Fruit fly (Drosophila melanogaster) whole organism, adult: ENCODE data around the gene yellow-k.

Experiments used
- CG11617 ChIP-seq: fragments of 200-800 bp; sonication (Bioruptor generic); optimal IDR thresholded peaks from 2 replicates; lab custom pipeline; 2017; ENCODE audit warnings: mild to moderate bottlenecking, missing biosample characterization, missing genetic modification reagents, missing genetic modification characterization
- CG12768 ChIP-seq: fragments of 200-800 bp; sonication (Bioruptor generic); optimal IDR thresholded peaks from 2 replicates; lab custom pipeline; 2017; ENCODE audit warnings: missing biosample characterization, missing genetic modification characterization, mild to moderate bottlenecking, moderate library complexity, missing genetic modification reagents
- CG14711 ChIP-seq: fragments of 200-800 bp; sonication (Bioruptor generic); optimal IDR thresholded peaks from 2 replicates; lab custom pipeline; 2018; ENCODE audit warnings: missing biosample characterization, mild to moderate bottlenecking, missing genetic modification characterization, moderate library complexity
- CG1620 ChIP-seq: fragments of 200-800 bp; sonication (Bioruptor generic); optimal IDR thresholded peaks from 2 replicates; lab custom pipeline; 2016; ENCODE audit warnings: missing biosample characterization, missing genetic modification characterization
- CG33017 ChIP-seq: fragments of 200-800 bp; sonication (Bioruptor generic); optimal IDR thresholded peaks from 2 replicates; lab custom pipeline; 2018; ENCODE audit warnings: missing biosample characterization, mild to moderate bottlenecking, missing genetic modification characterization, moderate library complexity
- CG5204 ChIP-seq: fragments of 200-800 bp; sonication (Bioruptor generic); optimal IDR thresholded peaks from 2 replicates; lab custom pipeline; 2016; ENCODE audit warnings: missing biosample characterization, missing genetic modification characterization
- CG7045 ChIP-seq: fragments of 200-800 bp; sonication (Bioruptor generic); optimal IDR thresholded peaks from 2 replicates; lab custom pipeline; 2017; ENCODE audit warnings: missing biosample characterization, mild to moderate bottlenecking, missing genetic modification characterization
- CG7101 ChIP-seq: fragments of 200-800 bp; sonication (Bioruptor generic); optimal IDR thresholded peaks from 2 replicates; lab custom pipeline; 2018; ENCODE audit warnings: missing biosample characterization, mild to moderate bottlenecking, missing genetic modification characterization, moderate library complexity
- Clk ChIP-seq: fragments of 200-800 bp; sonication (Bioruptor generic); optimal IDR thresholded peaks from 2 replicates; lab custom pipeline; 2017; ENCODE audit warnings: missing biosample characterization, missing genetic modification characterization
- Crg-1 ChIP-seq: fragments of 200-800 bp; sonication (Bioruptor generic); optimal IDR thresholded peaks from 2 replicates; lab custom pipeline; 2016; ENCODE audit warnings: missing biosample characterization, missing genetic modification characterization
- Hr96 ChIP-seq: fragments of 200-800 bp; sonication (Bioruptor generic); optimal IDR thresholded peaks from 2 replicates; lab custom pipeline; 2016; ENCODE audit warnings: missing biosample characterization, missing genetic modification characterization
- Mnt ChIP-seq: fragments of 200-800 bp; sonication (Bioruptor generic); optimal IDR thresholded peaks from 2 replicates; lab custom pipeline; 2016; ENCODE audit warnings: missing biosample characterization, mild to moderate bottlenecking, missing genetic modification characterization
- bab1 ChIP-seq: fragments of 200-800 bp; sonication (Bioruptor generic); optimal IDR thresholded peaks from 3 replicates; lab custom pipeline; 2019; ENCODE audit warnings: missing biosample characterization, mild to moderate bottlenecking, missing genetic modification characterization, moderate library complexity
- cic ChIP-seq: fragments of 200-800 bp; sonication (Bioruptor generic); optimal IDR thresholded peaks from 2 replicates; lab custom pipeline; 2017; ENCODE audit warnings: missing biosample characterization, mild to moderate bottlenecking, missing genetic modification characterization, moderate library complexity
- cnc ChIP-seq, 2 experiments: fragments of >200 bp; optimal IDR thresholded peaks; 2 replicates each; lab custom pipeline; 2017
- kay ChIP-seq: fragments of 200-800 bp; sonication (Bioruptor generic); peaks from one replicate; lab custom pipeline; 2016; ENCODE audit warnings: missing biosample characterization, missing genetic modification characterization, borderline replicate concordance
- ovo ChIP-seq: fragments of 200-800 bp; sonication (Bioruptor generic); optimal IDR thresholded peaks from 2 replicates; lab custom pipeline; 2016; ENCODE audit warnings: missing biosample characterization, missing genetic modification characterization
- pad ChIP-seq: fragments of 200-800 bp; sonication (Bioruptor generic); optimal IDR thresholded peaks from 3 replicates; lab custom pipeline; 2017; ENCODE audit warnings: missing biosample characterization, missing genetic modification characterization, mild to moderate bottlenecking, moderate library complexity, missing genetic modification reagents
- tj ChIP-seq: fragments of 200-800 bp; sonication (Bioruptor generic); optimal IDR thresholded peaks from 3 replicates; lab custom pipeline; 2017; ENCODE audit warnings: missing biosample characterization, mild to moderate bottlenecking, missing genetic modification characterization, moderate library complexity
- toe ChIP-seq: fragments of 200-800 bp; sonication (Bioruptor generic); optimal IDR thresholded peaks from 2 replicates; lab custom pipeline; 2016; ENCODE audit warnings: missing biosample characterization, missing genetic modification characterization

yellow-k gene

dm6 chr3L:15537916-15538581 is 17.6 kb downstream of the yellow-k start:
- TF ChIP-seq pad (GFP tag; lab: Kevin White, UChicago) (peak; percentile 48), kay (GFP tag; lab: Kevin White, UChicago) (no peak), CG7101 (tag; lab: Kevin White, UChicago) (peak; percentile 49), Hr96 (GFP tag; lab: Kevin White, UChicago) (peak; percentile 41), Mnt (GFP tag; lab: Kevin White, UChicago) (peak; percentile 57), CG7045 (GFP tag; lab: Kevin White, UChicago) (peak; percentile 28), CG5204 (GFP tag; lab: Kevin White, UChicago) (peak; percentile 63), CG11617 (GFP tag; lab: Kevin White, UChicago) (peak; percentile 74), CG14711 (tag; lab: Kevin White, UChicago) (peak; percentile 65), tj (peak; percentile 77), bab1 (GFP tag; lab: Kevin White, UChicago) (no peak), CG12768 (GFP tag; lab: Kevin White, UChicago) (peak; percentile 6), toe (GFP tag; lab: Kevin White, UChicago) (peak; percentile 50), Crg-1 (GFP tag; lab: Kevin White, UChicago) (peak; percentile 13), Clk (GFP tag; lab: Kevin White, UChicago) (no peak), ovo (GFP tag; lab: Kevin White, UChicago) (no peak), CG1620 (no peak), cnc (optimal IDR thresholded peaks at IDR 0.05; lab: Kevin White, UChicago) (no peak), CG33017 (tag; lab: Kevin White, UChicago) (peak; percentile 43), cic (peak; percentile 58)

dm6 chr3L:15538582-15539490 is 18.4 kb downstream of the yellow-k start:
- TF ChIP-seq CG7101 (tag; lab: Kevin White, UChicago) (no peak), cic (peak; percentile 63), kay (GFP tag; lab: Kevin White, UChicago) (peak; percentile 60)

- TF ChIP-seq tj, result peak; percentile 97
- no peak for TF ChIP-seq CG7101 (tag; lab: Kevin White, UChicago)
- no peak for TF ChIP-seq Clk (GFP tag; lab: Kevin White, UChicago)
These were observed 19.5 kb downstream of the yellow-k start for dm6 chr3L:15539903-15540409.

DNA sequence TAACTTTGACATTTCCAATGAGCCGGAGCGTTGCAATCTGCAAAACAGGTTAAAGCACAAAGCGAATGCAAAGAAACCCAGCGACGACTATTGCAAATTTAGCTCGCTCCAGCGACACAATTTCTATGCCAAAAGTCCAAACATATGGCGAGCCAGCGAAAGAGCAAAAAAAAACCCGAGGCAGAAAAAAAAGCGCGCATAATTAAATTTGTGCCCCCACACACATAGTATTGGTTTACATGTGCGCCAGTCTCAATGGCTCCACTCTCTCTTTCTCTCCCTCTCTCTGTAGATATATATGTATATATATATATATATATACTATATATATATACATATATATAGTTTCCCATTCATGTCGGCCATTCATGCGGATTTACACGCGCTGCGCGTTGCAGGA is 20.3 kb downstream of the yellow-k start:
- TF ChIP-seq Crg-1 (GFP tag; lab: Kevin White, UChicago) (no peak), toe (GFP tag; lab: Kevin White, UChicago) (no peak), CG33017 (tag; lab: Kevin White, UChicago) (no peak), CG1620 (no peak), Hr96 (GFP tag; lab: Kevin White, UChicago) (no peak), CG14711 (tag; lab: Kevin White, UChicago) (no peak), CG5204 (GFP tag; lab: Kevin White, UChicago) (no peak), cnc (optimal IDR thresholded peaks at IDR 0.05; lab: Kevin White, UChicago) (no peak), pad (GFP tag; lab: Kevin White, UChicago) (no peak), CG11617 (GFP tag; lab: Kevin White, UChicago) (no peak), Clk (GFP tag; lab: Kevin White, UChicago) (no peak), tj (no peak), kay (GFP tag; lab: Kevin White, UChicago) (no peak), CG7101 (tag; lab: Kevin White, UChicago) (no peak), cic (no peak), CG7045 (GFP tag; lab: Kevin White, UChicago) (no peak)

DNA sequence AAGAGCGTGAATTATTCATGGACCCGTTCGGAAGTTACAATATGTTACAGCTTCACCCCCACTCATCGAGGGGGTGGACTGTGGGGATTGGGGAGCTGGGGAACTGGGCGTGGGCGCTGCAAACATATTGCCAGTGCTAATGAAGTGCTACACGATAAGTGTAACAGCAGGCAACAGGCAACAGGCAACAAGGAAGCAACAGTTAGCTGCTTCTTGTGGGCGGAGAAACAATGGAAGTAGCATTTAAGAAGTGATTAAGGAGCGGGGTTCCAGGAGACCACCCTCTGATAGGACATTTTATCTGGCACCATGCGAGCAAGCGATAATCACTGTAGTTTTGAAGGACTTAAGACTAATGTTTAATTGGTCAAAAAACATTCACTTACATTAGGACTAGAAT is 20.9 kb downstream of the yellow-k start:
- TF ChIP-seq cic, result no peak
- TF ChIP-seq Hr96 (GFP tag; lab: Kevin White, UChicago), result no peak
- TF ChIP-seq CG7101 (tag; lab: Kevin White, UChicago), result no peak
- no peak for TF ChIP-seq tj
- TF ChIP-seq CG33017 (tag; lab: Kevin White, UChicago), result no peak
- no peak for TF ChIP-seq Mnt (GFP tag; lab: Kevin White, UChicago)
- TF ChIP-seq CG11617 (GFP tag; lab: Kevin White, UChicago), result no peak
- no peak for TF ChIP-seq CG12768 (GFP tag; lab: Kevin White, UChicago)
- TF ChIP-seq Clk (GFP tag; lab: Kevin White, UChicago), result no peak
- no peak for TF ChIP-seq bab1 (GFP tag; lab: Kevin White, UChicago)
- TF ChIP-seq pad (GFP tag; lab: Kevin White, UChicago), result no peak
- TF ChIP-seq cnc (optimal IDR thresholded peaks at IDR 0.05; lab: Kevin White, UChicago), result no peak
- TF ChIP-seq CG7045 (GFP tag; lab: Kevin White, UChicago), result no peak
- no peak for TF ChIP-seq ovo (GFP tag; lab: Kevin White, UChicago)
- no peak for TF ChIP-seq Crg-1 (GFP tag; lab: Kevin White, UChicago)
